Worm (Caenorhabditis elegans) whole organism, young adult: ENCODE measurements around the gene inft-2.

ENCODE experiments used
- athp-1 ChIP-seq: sonication (generic microtip); optimal IDR thresholded peaks from 2 replicates; lab custom pipeline; 2017; ENCODE audit warnings: mild to moderate bottlenecking, missing genetic modification characterization, missing compliant biosample characterization
- dox-1 ChIP-seq: fragments of 200-800 bp; sonication (Bioruptor generic); IDR thresholded peaks from 2 replicates; pipeline ENCODE4 v1.3.6; 2022; ENCODE audit warnings: missing genetic modification reagents, missing genetic modification characterization, missing compliant biosample characterization
- hsf-1 ChIP-seq: fragments of 200-800 bp; sonication (Bioruptor generic); IDR thresholded peaks from 2 replicates; pipeline ENCODE4 v1.3.6; 2022; ENCODE audit warnings: missing genetic modification reagents, missing genetic modification characterization, missing compliant biosample characterization
- lin-26 ChIP-seq: fragments of 200-800 bp; sonication (Bioruptor generic); IDR thresholded peaks from 2 replicates; pipeline ENCODE4 v1.3.6; 2022; ENCODE audit warnings: missing genetic modification reagents, missing genetic modification characterization, missing compliant biosample characterization
- nhr-27 ChIP-seq: fragments of 200-800 bp; sonication (Bioruptor generic); optimal IDR thresholded peaks from 2 replicates; lab custom pipeline; 2018; ENCODE audit warnings: mild to moderate bottlenecking, missing genetic modification characterization, moderate library complexity, missing compliant biosample characterization
- sea-2 ChIP-seq: fragments of 200-800 bp; sonication (Bioruptor generic); IDR thresholded peaks from 2 replicates; pipeline ENCODE4 v1.3.6; 2022; ENCODE audit warnings: missing genetic modification characterization, missing compliant biosample characterization
- unc-62 ChIP-seq: fragments of 150-350 bp; optimal IDR thresholded peaks from 2 replicates; lab custom pipeline; 2014; ENCODE audit warnings: missing biosample characterization, missing genetic modification reagents, missing genetic modification characterization

ce11 chrV:13043832-13044521, 41.9 kb downstream of the inft-2 start:
- TF ChIP-seq dox-1 (GFP tag; lab: Robert Waterston, UW) (no peak), lin-26 (GFP tag; lab: Robert Waterston, UW) (no peak), unc-62 (GFP tag; lab: Kevin White, UChicago) (no peak), sea-2 (GFP tag; lab: Robert Waterston, UW) (no peak), athp-1 (tag; lab: Kevin White, UChicago) (no peak), nhr-27 (tag; lab: Kevin White, UChicago) (no peak), hsf-1 (GFP tag; lab: Robert Waterston, UW) (no peak)
